Worm (Caenorhabditis elegans) whole organism, L1 larva: ENCODE data around the gene prx-10.

Experiments
- blmp-1 ChIP-seq: fragments of 150-350 bp; optimal IDR thresholded peaks from 2 replicates; lab custom pipeline; 2014; ENCODE audit warnings: missing biosample characterization, missing genetic modification characterization
- isw-1 ChIP-seq: fragments of 200-800 bp; sonication (Bioruptor generic); IDR thresholded peaks from 2 replicates; pipeline ENCODE4 v1.3.6; 2022; ENCODE audit warnings: missing genetic modification characterization, missing compliant biosample characterization
- mdl-1 ChIP-seq, 2 experiments: fragments of 150-350 bp; optimal IDR thresholded peaks; 2 replicates each; lab custom pipeline; 2014 to 2017; ENCODE audit warnings: missing biosample characterization in 2 of 2, missing genetic modification characterization in 2 of 2, inconsistent platforms in 1 of 2
- nhr-76 ChIP-seq: sonication (generic microtip); optimal IDR thresholded peaks from 2 replicates; lab custom pipeline; 2017; ENCODE audit warnings: missing biosample characterization, missing genetic modification characterization
- nhr-90 ChIP-seq: sonication (generic microtip); optimal IDR thresholded peaks from 2 replicates; lab custom pipeline; 2016; ENCODE audit warnings: mild to moderate bottlenecking, missing genetic modification characterization, missing compliant biosample characterization; ENCODE audit not compliant: poor library complexity
- skn-1 ChIP-seq: fragments of 150-350 bp; optimal IDR thresholded peaks from 2 replicates; lab custom pipeline; 2014; ENCODE audit warnings: missing biosample characterization, missing genetic modification characterization
- tlp-1 ChIP-seq: fragments of 150-350 bp; optimal IDR thresholded peaks from 2 replicates; lab custom pipeline; 2014; ENCODE audit warnings: missing biosample characterization, missing genetic modification characterization

DNA sequence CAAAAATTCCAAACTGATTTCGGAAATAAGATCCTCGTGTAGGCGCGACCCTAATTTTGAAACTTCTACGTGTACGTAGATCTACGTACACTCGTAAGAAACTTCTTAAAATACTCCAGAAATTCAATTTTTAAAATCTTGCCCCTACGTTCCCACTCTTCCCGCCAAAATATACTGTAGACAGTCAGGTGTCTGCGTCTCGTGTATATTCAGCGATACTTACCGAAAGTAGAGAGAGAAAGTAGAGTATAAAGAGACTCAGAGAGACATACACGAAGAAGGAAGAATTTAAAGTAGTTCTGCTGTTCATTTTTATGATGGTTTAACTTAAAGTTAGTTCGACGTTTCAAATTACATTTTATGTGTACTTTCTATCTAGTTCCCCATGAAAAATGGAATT is 42.9 kb upstream of the prx-10 start:
- TF ChIP-seq mdl-1 (tag; optimal IDR thresholded peaks at IDR 0.05; lab: Kevin White, UChicago): no peak
- TF ChIP-seq nhr-76 (tag; lab: Kevin White, UChicago): no peak
- peak; percentile 53 for TF ChIP-seq blmp-1
- TF ChIP-seq tlp-1: no peak
- no peak for TF ChIP-seq isw-1 (GFP tag; lab: Robert Waterston, UW)
- TF ChIP-seq nhr-90 (tag; lab: Kevin White, UChicago): no peak
- no peak for TF ChIP-seq skn-1
